Fruit fly (Drosophila melanogaster) whole organism: ENCODE measurements around the gene Csp.

ENCODE experiments used
- CG8478 ChIP-seq: fragments of >200 bp; optimal IDR thresholded peaks from 2 replicates; lab custom pipeline; 2018; ENCODE audit warnings: inconsistent platforms
- Dll ChIP-seq: fragments of >200 bp; optimal IDR thresholded peaks from 2 replicates; lab custom pipeline; 2017
- EcR ChIP-seq, 2 experiments: fragments of >200 bp; optimal IDR thresholded peaks; 2 replicates each; lab custom pipeline; 2017; ENCODE audit warnings: missing biosample characterization in 2 of 2, missing genetic modification characterization in 2 of 2, missing genetic modification reagents in 2 of 2
- pan ChIP-seq: fragments of >200 bp; optimal IDR thresholded peaks from 2 replicates; lab custom pipeline; 2017
- psq ChIP-seq: fragments of >200 bp; optimal IDR thresholded peaks from 2 replicates; lab custom pipeline; 2017
- usp ChIP-seq: fragments of >200 bp; optimal IDR thresholded peaks from 2 replicates; lab custom pipeline; 2017; ENCODE audit warnings: missing biosample characterization, missing genetic modification characterization, mixed read lengths

Csp gene

dm6 chr3L:22287994-22288766, 21.0 kb downstream of the Csp start, which contains the start of the genes Hem and IleRS:
Gene Hem, minus strand, starts transcription at chr3L:22288195.
Gene IleRS, plus strand, starts transcription at chr3L:22288665.
- TF ChIP-seq pan, result no peak
- TF ChIP-seq EcR (GFP tag; optimal IDR thresholded peaks at IDR 0.05; lab: Kevin White, UChicago), result no peak
- no peak for TF ChIP-seq usp (GFP tag; lab: Kevin White, UChicago)
- no peak for TF ChIP-seq CG8478 (lab: Kevin White, UChicago)
- TF ChIP-seq psq (lab: Kevin White, UChicago), result no peak
- no peak for TF ChIP-seq Dll

- no peak for TF ChIP-seq psq (lab: Kevin White, UChicago)
- no peak for TF ChIP-seq EcR (GFP tag; optimal IDR thresholded peaks at IDR 0.05; lab: Kevin White, UChicago)
These were observed 49.7 kb downstream of the Csp start for dm6 chr3L:22316913-22317312.
